Worm (Caenorhabditis elegans) whole organism, L4 larva: ENCODE data around the gene dhhc-8.

ENCODE experiments used
- D1046.2 ChIP-seq: fragments of 200-800 bp; sonication (Bioruptor generic); IDR thresholded peaks from 2 replicates; pipeline ENCODE4 v1.3.6; 2022; ENCODE audit warnings: missing genetic modification characterization, missing compliant biosample characterization
- aha-1 ChIP-seq: fragments of 150-350 bp; peaks from one replicate; lab custom pipeline; 2014; ENCODE audit warnings: missing biosample characterization, missing genetic modification characterization
- aly-2 ChIP-seq: sonication (generic microtip); optimal IDR thresholded peaks from 2 replicates; lab custom pipeline; 2018; ENCODE audit warnings: missing biosample characterization, missing genetic modification characterization
- ceh-28 ChIP-seq: fragments of 150-350 bp; optimal IDR thresholded peaks from 2 replicates; lab custom pipeline; 2014; ENCODE audit warnings: missing biosample characterization, missing genetic modification reagents, missing genetic modification characterization
- gei-8 ChIP-seq: fragments of 200-800 bp; sonication (Bioruptor generic); optimal IDR thresholded peaks from 2 replicates; lab custom pipeline; 2018; ENCODE audit warnings: mild to moderate bottlenecking, missing genetic modification characterization, missing compliant biosample characterization
- jun-1 ChIP-seq: fragments of 150-350 bp; optimal IDR thresholded peaks from 2 replicates; lab custom pipeline; 2014; ENCODE audit warnings: missing biosample characterization, missing genetic modification reagents, missing genetic modification characterization
- lin-15B ChIP-seq: fragments of 150-350 bp; sonication (generic microtip); optimal IDR thresholded peaks from 3 replicates; lab custom pipeline; 2014; ENCODE audit warnings: missing biosample characterization, missing genetic modification characterization
- lir-3 ChIP-seq: sonication (generic microtip); optimal IDR thresholded peaks from 2 replicates; lab custom pipeline; 2016; ENCODE audit warnings: mild to moderate bottlenecking, missing genetic modification characterization, missing compliant biosample characterization
- nhr-41 ChIP-seq: fragments of 200-800 bp; sonication (Bioruptor generic); IDR thresholded peaks from 2 replicates; pipeline ENCODE4 v1.3.6; 2022; ENCODE audit warnings: missing genetic modification reagents, missing genetic modification characterization, missing compliant biosample characterization
- pha-4 ChIP-seq, 2 experiments: fragments of 150-350 bp in 1 of 2; fragments of 200-800 bp in 1 of 2; sonication (Bioruptor generic) in 1 of 2; IDR thresholded peaks in 1 of 2; optimal IDR thresholded peaks in 1 of 2; 2 replicates each; pipeline versions ENCODE4 v1.3.6 to Lab custom; 2014 to 2022; ENCODE audit warnings: missing genetic modification characterization in 2 of 2, missing genetic modification reagents in 2 of 2, missing biosample characterization in 1 of 2, missing compliant biosample characterization in 1 of 2
- skn-1 ChIP-seq: fragments of 150-350 bp; optimal IDR thresholded peaks from 2 replicates; lab custom pipeline; 2014; ENCODE audit warnings: missing biosample characterization, missing genetic modification characterization
- snpc-4 ChIP-seq: fragments of 150-350 bp; optimal IDR thresholded peaks from 2 replicates; lab custom pipeline; 2014; ENCODE audit warnings: missing biosample characterization, missing genetic modification characterization
- ztf-11 ChIP-seq: fragments of 150-350 bp; optimal IDR thresholded peaks from 2 replicates; lab custom pipeline; 2014; ENCODE audit warnings: missing biosample characterization, missing genetic modification characterization

DNA sequence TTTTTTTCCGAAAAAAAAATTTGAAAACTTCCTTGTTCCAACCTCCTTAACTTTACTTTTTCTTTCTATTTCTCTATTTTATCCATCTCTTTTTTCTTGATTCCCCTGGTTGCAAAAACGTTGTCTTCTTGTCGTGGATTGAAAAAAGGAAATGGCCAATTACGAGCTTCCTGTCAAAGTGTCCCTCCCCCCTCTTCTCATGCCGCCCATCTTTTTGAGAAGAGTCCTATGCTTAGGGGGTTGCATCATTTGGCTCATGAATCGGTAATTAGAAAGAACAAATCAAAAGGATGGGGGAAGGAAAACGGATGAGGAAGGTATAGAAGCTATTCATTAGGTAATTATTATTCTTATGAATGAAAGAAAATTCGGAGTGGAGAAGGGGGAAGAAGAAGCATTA lies 19.8 kb downstream of the dhhc-8 start:
- no peak for TF ChIP-seq snpc-4 (tag; lab: Kevin White, UChicago)
- no peak for TF ChIP-seq jun-1 (tag; lab: Kevin White, UChicago)
- no peak for TF ChIP-seq ztf-11 (tag; lab: Kevin White, UChicago)
- TF ChIP-seq lir-3 (tag; lab: Kevin White, UChicago) = no peak
- no peak for TF ChIP-seq pha-4 (GFP tag; IDR thresholded peaks at IDR 0.05; lab: Robert Waterston, UW)
- TF ChIP-seq pha-4 (tag; optimal IDR thresholded peaks at IDR 0.05; lab: Kevin White, UChicago) = no peak
- TF ChIP-seq ceh-28 (tag; lab: Kevin White, UChicago) = no peak
- TF ChIP-seq gei-8 = no peak
- TF ChIP-seq nhr-41 (GFP tag; lab: Robert Waterston, UW) = no peak
- TF ChIP-seq lin-15B (tag; lab: Kevin White, UChicago) = no peak
- TF ChIP-seq skn-1 (tag; lab: Kevin White, UChicago) = no peak
- TF ChIP-seq D1046.2 = no peak
- no peak for TF ChIP-seq aly-2 (tag; lab: Kevin White, UChicago)
- TF ChIP-seq aha-1 (tag; lab: Kevin White, UChicago) = no peak
